Fruit fly (Drosophila melanogaster) whole organism, embryonic: Measurements from ENCODE around the gene Pgls.
A peak's percentile ranks its signal among the peaks of the same experiment; 100 is the strongest.

Experiments used
- CG1024 ChIP-seq: fragments of 200-800 bp; sonication (Bioruptor generic); IDR thresholded peaks from 2 replicates; pipeline ENCODE4 v1.3.6; 2022; ENCODE audit warnings: missing biosample characterization, missing genetic modification characterization
- CG10431 ChIP-seq: fragments of 200-800 bp; sonication (Bioruptor generic); optimal IDR thresholded peaks from 3 replicates; lab custom pipeline; 2018; ENCODE audit warnings: missing biosample characterization, mild to moderate bottlenecking, missing genetic modification characterization
- CG11398 ChIP-seq: fragments of 200-800 bp; sonication (Bioruptor generic); optimal IDR thresholded peaks from 2 replicates; lab custom pipeline; 2016; ENCODE audit warnings: missing biosample characterization, missing genetic modification characterization
- CG12769 ChIP-seq: fragments of 200-800 bp; sonication (Bioruptor generic); optimal IDR thresholded peaks from 2 replicates; lab custom pipeline; 2019; ENCODE audit warnings: missing biosample characterization, mild to moderate bottlenecking, missing genetic modification characterization, moderate library complexity
- CG13123 ChIP-seq: fragments of 200-800 bp; sonication (Bioruptor generic); optimal IDR thresholded peaks from 2 replicates; lab custom pipeline; 2016; ENCODE audit warnings: missing biosample characterization, missing genetic modification characterization
- CG13424 ChIP-seq: fragments of 200-800 bp; sonication (Bioruptor generic); optimal IDR thresholded peaks from 2 replicates; lab custom pipeline; 2019; ENCODE audit warnings: missing biosample characterization, mild to moderate bottlenecking, missing genetic modification characterization, moderate library complexity
- CG13775 ChIP-seq: fragments of 200-800 bp; sonication (Bioruptor generic); optimal IDR thresholded peaks from 3 replicates; lab custom pipeline; 2017; ENCODE audit warnings: missing biosample characterization, mild to moderate bottlenecking, missing genetic modification characterization
- CG15011 ChIP-seq: fragments of 200-800 bp; sonication (Bioruptor generic); optimal IDR thresholded peaks from 3 replicates; lab custom pipeline; 2018; ENCODE audit warnings: missing biosample characterization, mild to moderate bottlenecking, missing genetic modification characterization
- CG17829 ChIP-seq: fragments of 200-800 bp; optimal IDR thresholded peaks from 2 replicates; lab custom pipeline; 2019; ENCODE audit warnings: missing biosample characterization, mild to moderate bottlenecking, missing genetic modification characterization, moderate library complexity
- CG1832 ChIP-seq: fragments of 200-800 bp; sonication (Bioruptor generic); optimal IDR thresholded peaks from 2 replicates; lab custom pipeline; 2017; ENCODE audit warnings: missing biosample characterization, mild to moderate bottlenecking, missing genetic modification characterization, inconsistent platforms
- CG18619 ChIP-seq: fragments of 200-800 bp; sonication (Bioruptor generic); optimal IDR thresholded peaks from 3 replicates; lab custom pipeline; 2017; ENCODE audit warnings: missing biosample characterization, mild to moderate bottlenecking, missing genetic modification characterization
- CG2202 ChIP-seq: fragments of 200-800 bp; sonication (Bioruptor generic); optimal IDR thresholded peaks from 2 replicates; lab custom pipeline; 2018; ENCODE audit warnings: missing biosample characterization, mild to moderate bottlenecking, missing genetic modification characterization
- CG31224 ChIP-seq: fragments of 200-800 bp; sonication (Bioruptor generic); IDR thresholded peaks from 2 replicates; pipeline ENCODE4 v1.3.6; 2022; ENCODE audit warnings: missing biosample characterization, missing genetic modification characterization
- CG33213 ChIP-seq: fragments of 200-800 bp; sonication (Bioruptor generic); optimal IDR thresholded peaks from 3 replicates; lab custom pipeline; 2016; ENCODE audit warnings: missing biosample characterization, missing genetic modification characterization
- CG34224 ChIP-seq: fragments of 200-800 bp; sonication (Bioruptor generic); IDR thresholded peaks from 3 replicates; pipeline ENCODE4 v1.3.6; 2022; ENCODE audit warnings: missing biosample characterization, missing genetic modification characterization; ENCODE audit not compliant: partially characterized antibody
- CG4854 ChIP-seq: fragments of 200-800 bp; sonication (Bioruptor generic); optimal IDR thresholded peaks from 2 replicates; lab custom pipeline; 2016; ENCODE audit warnings: missing biosample characterization, missing genetic modification characterization, inconsistent platforms
- CG8388 ChIP-seq: fragments of 200-800 bp; sonication (Bioruptor generic); optimal IDR thresholded peaks from 2 replicates; lab custom pipeline; 2019; ENCODE audit warnings: missing biosample characterization, mild to moderate bottlenecking, missing genetic modification characterization, moderate library complexity
- D ChIP-seq, 2 experiments: fragments of 200-800 bp in 1 of 2; fragments of >200 bp in 1 of 2; sonication (Bioruptor generic) in 1 of 2; optimal IDR thresholded peaks; 2 replicates in 1 of 2; 3 replicates in 1 of 2; lab custom pipeline; 2017; ENCODE audit warnings: mild to moderate bottlenecking in 1 of 2, missing biosample characterization in 1 of 2, missing genetic modification characterization in 1 of 2, missing genetic modification reagents in 1 of 2
- Dbx ChIP-seq: fragments of 200-800 bp; sonication (Bioruptor generic); IDR thresholded peaks from 3 replicates; pipeline ENCODE4 v1.3.6; 2022; ENCODE audit warnings: missing biosample characterization, missing genetic modification characterization
- Dfd ChIP-seq, 2 experiments: fragments of >200 bp; optimal IDR thresholded peaks; 2 replicates each; lab custom pipeline; 2017; ENCODE audit warnings: missing biosample characterization in 2 of 2, missing genetic modification characterization in 2 of 2
- Drgx ChIP-seq: fragments of 200-800 bp; sonication (Bioruptor generic); IDR thresholded peaks from 2 replicates; pipeline ENCODE4 v1.3.6; 2022; ENCODE audit warnings: missing biosample characterization, missing genetic modification characterization
- HmgD ChIP-seq: fragments of 200-800 bp; sonication (Bioruptor generic); optimal IDR thresholded peaks from 3 replicates; lab custom pipeline; 2016; ENCODE audit warnings: missing biosample characterization, missing genetic modification characterization
- Lhr ChIP-seq: fragments of 200-800 bp; sonication (Bioruptor generic); optimal IDR thresholded peaks from 3 replicates; lab custom pipeline; 2017; ENCODE audit warnings: mild to moderate bottlenecking, missing biosample characterization, missing genetic modification reagents, missing genetic modification characterization
- Lpt ChIP-seq: fragments of >200 bp; optimal IDR thresholded peaks from 2 replicates; lab custom pipeline; 2018; ENCODE audit warnings: missing biosample characterization, missing genetic modification characterization
- MESR4 ChIP-seq: fragments of 200-800 bp; sonication (Bioruptor generic); optimal IDR thresholded peaks from 2 replicates; lab custom pipeline; 2018; ENCODE audit warnings: missing biosample characterization, mild to moderate bottlenecking, missing genetic modification characterization, moderate library complexity
- Max ChIP-seq: fragments of 200-800 bp; sonication (Bioruptor generic); optimal IDR thresholded peaks from 2 replicates; lab custom pipeline; 2016; ENCODE audit warnings: missing biosample characterization, mild to moderate bottlenecking, missing genetic modification characterization
- Med ChIP-seq: fragments of 200-800 bp; sonication (Bioruptor generic); peaks from one replicate; lab custom pipeline; 2016; ENCODE audit warnings: missing biosample characterization, missing genetic modification characterization, mild to moderate bottlenecking, inconsistent platforms, moderate library complexity
- Mes4 ChIP-seq: fragments of 200-800 bp; sonication (Bioruptor generic); optimal IDR thresholded peaks from 2 replicates; lab custom pipeline; 2016; ENCODE audit warnings: missing biosample characterization, missing genetic modification characterization
- Myb ChIP-seq: fragments of 200-800 bp; sonication (Bioruptor generic); optimal IDR thresholded peaks from 2 replicates; lab custom pipeline; 2016; ENCODE audit warnings: missing biosample characterization, missing genetic modification characterization
- NFAT ChIP-seq: fragments of 200-800 bp; sonication (Bioruptor generic); IDR thresholded peaks from 2 replicates; pipeline ENCODE4 v1.3.6; 2022; ENCODE audit warnings: missing biosample characterization, missing genetic modification characterization
- Ravus ChIP-seq: fragments of 200-800 bp; sonication (Bioruptor generic); IDR thresholded peaks from 2 replicates; pipeline ENCODE4 v1.3.6; 2022; ENCODE audit warnings: missing biosample characterization, missing genetic modification characterization
- Sin3A ChIP-seq: fragments of >200 bp; optimal IDR thresholded peaks from 2 replicates; lab custom pipeline; 2018
- az2 ChIP-seq: fragments of 200-800 bp; sonication (Bioruptor generic); optimal IDR thresholded peaks from 3 replicates; lab custom pipeline; 2016; ENCODE audit warnings: missing biosample characterization, missing genetic modification characterization
- cas ChIP-seq: fragments of 200-800 bp; sonication (Bioruptor generic); IDR thresholded peaks from 2 replicates; pipeline ENCODE4 v1.3.6; 2022; ENCODE audit warnings: missing biosample characterization, missing genetic modification characterization
- cato ChIP-seq: fragments of 200-800 bp; sonication (Bioruptor generic); optimal IDR thresholded peaks from 2 replicates; lab custom pipeline; 2016; ENCODE audit warnings: missing biosample characterization, missing genetic modification characterization, borderline replicate concordance
- dmrt11E ChIP-seq: fragments of 200-800 bp; sonication (Bioruptor generic); optimal IDR thresholded peaks from 3 replicates; lab custom pipeline; 2018; ENCODE audit warnings: missing biosample characterization, mild to moderate bottlenecking, missing genetic modification characterization, moderate library complexity
- dpn ChIP-seq, 2 experiments: fragments of 200-800 bp; sonication (Bioruptor generic); optimal IDR thresholded peaks; 3 replicates each; lab custom pipeline; 2016; ENCODE audit warnings: missing biosample characterization in 2 of 2, missing genetic modification characterization in 2 of 2
- esg ChIP-seq: fragments of 200-800 bp; sonication (Bioruptor generic); conservative IDR thresholded peaks from 2 replicates; pipeline ENCODE4 v1.3.6; 2022; ENCODE audit warnings: missing biosample characterization, missing genetic modification characterization
- gcm2 ChIP-seq: fragments of 200-800 bp; sonication (Bioruptor generic); optimal IDR thresholded peaks from 2 replicates; lab custom pipeline; 2016; ENCODE audit warnings: missing biosample characterization, missing genetic modification characterization
- gem ChIP-seq: fragments of 200-800 bp; sonication (Bioruptor generic); optimal IDR thresholded peaks from 2 replicates; lab custom pipeline; 2019; ENCODE audit warnings: missing biosample characterization, mild to moderate bottlenecking, missing genetic modification characterization, moderate library complexity
- gro ChIP-seq: fragments of 200-800 bp; sonication (Bioruptor generic); optimal IDR thresholded peaks from 2 replicates; lab custom pipeline; 2016; ENCODE audit warnings: missing biosample characterization, missing genetic modification characterization
- her ChIP-seq: fragments of 200-800 bp; sonication (Bioruptor generic); optimal IDR thresholded peaks from 2 replicates; lab custom pipeline; 2016; ENCODE audit warnings: missing biosample characterization, missing genetic modification characterization
- knrl ChIP-seq: fragments of 200-800 bp; sonication (Bioruptor generic); IDR thresholded peaks from 3 replicates; pipeline ENCODE4 v1.3.6; 2022; ENCODE audit warnings: missing biosample characterization, missing genetic modification characterization; ENCODE audit not compliant: partially characterized antibody
- maf-S ChIP-seq: fragments of 200-800 bp; sonication (Bioruptor generic); optimal IDR thresholded peaks from 2 replicates; lab custom pipeline; 2016; ENCODE audit warnings: missing biosample characterization, missing genetic modification characterization
- pros ChIP-seq: fragments of 200-800 bp; sonication (Bioruptor generic); optimal IDR thresholded peaks from 3 replicates; lab custom pipeline; 2019; ENCODE audit warnings: missing biosample characterization, mild to moderate bottlenecking, missing genetic modification characterization, moderate library complexity
- pzg ChIP-seq: fragments of 200-800 bp; sonication (Bioruptor generic); optimal IDR thresholded peaks from 3 replicates; lab custom pipeline; 2018; ENCODE audit warnings: missing biosample characterization, mild to moderate bottlenecking, missing genetic modification characterization, moderate library complexity
- seq ChIP-seq: fragments of 200-800 bp; sonication (Bioruptor generic); IDR thresholded peaks from 2 replicates; pipeline ENCODE4 v1.3.6; 2022; ENCODE audit warnings: missing biosample characterization, missing genetic modification characterization
- tx ChIP-seq: fragments of 200-800 bp; sonication (Bioruptor generic); optimal IDR thresholded peaks from 2 replicates; lab custom pipeline; 2016; ENCODE audit warnings: missing biosample characterization, missing genetic modification characterization
- vvl ChIP-seq: fragments of 200-800 bp; sonication (Bioruptor generic); IDR thresholded peaks from 2 replicates; pipeline ENCODE4 v1.3.6; 2022; ENCODE audit warnings: missing biosample characterization, missing genetic modification characterization

The Pgls gene

dm6 chrX:10802457-10803378 lies 44.5 kb upstream of the Pgls start (continued):
- TF ChIP-seq pzg (GFP tag; lab: Kevin White, UChicago) (no peak), her (no peak), CG13123 (GFP tag; lab: Kevin White, UChicago) (no peak), Max (GFP tag; lab: Kevin White, UChicago) (no peak), seq (GFP tag; lab: Robert Waterston, UW) (peak; percentile 65; the same call in 1 of the 2 replicates), CG15011 (GFP tag; lab: Kevin White, UChicago) (no peak), Lhr (GFP tag; lab: Kevin White, UChicago) (no peak), Drgx (GFP tag; lab: Robert Waterston, UW) (peak; percentile 22; the same call in 1 of the 2 replicates), dpn (GFP tag; optimal IDR thresholded peaks at IDR 0.05; lab: Kevin White, UChicago) (peak in 1 of 2 experiments; percentile 52), Myb (GFP tag; lab: Kevin White, UChicago) (no peak), NFAT (GFP tag; lab: Robert Waterston, UW) (no peak), CG12769 (tag; lab: Kevin White, UChicago) (no peak), CG10431 (GFP tag; lab: Kevin White, UChicago) (peak; percentile 17), Mes4 (GFP tag; lab: Kevin White, UChicago) (no peak), Dfd (GFP tag; optimal IDR thresholded peaks at IDR 0.05; lab: Kevin White, UChicago) (no peak), gcm2 (GFP tag; lab: Kevin White, UChicago) (no peak), CG31224 (GFP tag; lab: Robert Waterston, UW) (no peak), D (optimal IDR thresholded peaks at IDR 0.05; lab: Kevin White, UChicago) (no peak), D (GFP tag; optimal IDR thresholded peaks at IDR 0.05; lab: Kevin White, UChicago) (peak; percentile 47), cato (GFP tag; lab: Kevin White, UChicago) (no peak), Med (GFP tag; lab: Kevin White, UChicago) (peak; percentile 20), CG18619 (GFP tag; lab: Kevin White, UChicago) (peak; percentile 59), CG17829 (tag; lab: Kevin White, UChicago) (peak; percentile 67), gro (no peak), Lpt (GFP tag; lab: Kevin White, UChicago) (no peak), CG1024 (GFP tag; lab: Robert Waterston, UW) (no peak), Sin3A (lab: Kevin White, UChicago) (no peak), CG11398 (GFP tag; lab: Kevin White, UChicago) (no peak), CG8388 (peak; percentile 74), Ravus (GFP tag; lab: Robert Waterston, UW) (no peak), maf-S (GFP tag; lab: Kevin White, UChicago) (no peak), CG13424 (tag; lab: Kevin White, UChicago) (peak; percentile 79), Dbx (GFP tag; lab: Robert Waterston, UW) (no peak), CG4854 (no peak), gem (peak; percentile 87), vvl (GFP tag; lab: Robert Waterston, UW) (no peak; the same call in none of the 2 replicates), esg (GFP tag; lab: Robert Waterston, UW) (no peak; the same call in 1 of the 2 replicates), MESR4 (GFP tag; lab: Kevin White, UChicago) (no peak), CG33213 (no peak), dmrt11E (tag; lab: Kevin White, UChicago) (peak; percentile 68), az2 (GFP tag; lab: Kevin White, UChicago) (peak; percentile 53), CG2202 (tag; lab: Kevin White, UChicago) (peak; percentile 16), CG13775 (GFP tag; lab: Kevin White, UChicago) (peak; percentile 40), tx (GFP tag; lab: Kevin White, UChicago) (no peak), knrl (GFP tag; lab: Robert Waterston, UW) (no peak), CG34224 (no peak), cas (GFP tag; lab: Robert Waterston, UW) (no peak), CG1832 (GFP tag; lab: Kevin White, UChicago) (no peak), HmgD (no peak), pros (GFP tag; lab: Kevin White, UChicago) (no peak)
